Worm (Caenorhabditis elegans) whole organism, early embryonic: ENCODE measurements around the gene srj-37.

Experiments
- B0310.2 ChIP-seq: sonication (generic microtip); optimal IDR thresholded peaks from 2 replicates; lab custom pipeline; 2016; ENCODE audit warnings: mild to moderate bottlenecking, missing genetic modification characterization, missing compliant biosample characterization
- F13C5.2 ChIP-seq: sonication (generic microtip); optimal IDR thresholded peaks from 2 replicates; lab custom pipeline; 2017; ENCODE audit warnings: mild to moderate bottlenecking, missing genetic modification characterization, inconsistent platforms, missing compliant biosample characterization
- aly-1 ChIP-seq: sonication (generic microtip); optimal IDR thresholded peaks from 2 replicates; lab custom pipeline; 2016; ENCODE audit warnings: missing genetic modification characterization, missing compliant biosample characterization
- ama-1 ChIP-seq: fragments of 150-350 bp; optimal IDR thresholded peaks from 2 replicates; lab custom pipeline; 2014
- ceh-13 ChIP-seq: fragments of 200-800 bp; sonication (Bioruptor generic); optimal IDR thresholded peaks from 2 replicates; lab custom pipeline; 2018; ENCODE audit warnings: mild to moderate bottlenecking, missing genetic modification characterization, missing compliant biosample characterization
- ceh-36 ChIP-seq: sonication (generic microtip); optimal IDR thresholded peaks from 2 replicates; lab custom pipeline; 2016; ENCODE audit warnings: missing genetic modification characterization, inconsistent platforms, missing compliant biosample characterization
- ets-7 ChIP-seq: sonication (generic microtip); optimal IDR thresholded peaks from 2 replicates; lab custom pipeline; 2016; ENCODE audit warnings: missing genotype, missing genetic modification characterization, missing compliant biosample characterization
- flt-1 ChIP-seq: fragments of 200-800 bp; sonication (Bioruptor generic); IDR thresholded peaks from 2 replicates; pipeline ENCODE4 v1.3.6; 2022; ENCODE audit warnings: missing genetic modification characterization, missing compliant biosample characterization
- hmbx-1 ChIP-seq: sonication (generic microtip); optimal IDR thresholded peaks from 2 replicates; lab custom pipeline; 2016; ENCODE audit warnings: mild to moderate bottlenecking, missing genetic modification characterization, missing compliant biosample characterization
- hmg-4 ChIP-seq: fragments of 200-800 bp; sonication (Bioruptor generic); optimal IDR thresholded peaks from 2 replicates; lab custom pipeline; 2018; ENCODE audit warnings: mild to moderate bottlenecking, missing genetic modification characterization, missing compliant biosample characterization
- hnd-1 ChIP-seq: sonication (generic microtip); optimal IDR thresholded peaks from 2 replicates; lab custom pipeline; 2016; ENCODE audit warnings: missing genetic modification characterization, missing compliant biosample characterization
- pes-1 ChIP-seq: fragments of 200-800 bp; sonication (Bioruptor generic); IDR thresholded peaks from 2 replicates; pipeline ENCODE4 v1.3.6; 2022; ENCODE audit warnings: missing genetic modification reagents, missing genetic modification characterization, missing compliant biosample characterization
- scrt-1 ChIP-seq: fragments of 200-800 bp; sonication (Bioruptor generic); IDR thresholded peaks from 2 replicates; pipeline ENCODE4 v1.3.6; 2022; ENCODE audit warnings: missing genetic modification characterization, missing compliant biosample characterization
- sea-1 ChIP-seq: fragments of 200-800 bp; sonication (Bioruptor generic); conservative IDR thresholded peaks from 2 replicates; pipeline ENCODE4 v1.3.6; 2022; ENCODE audit warnings: missing genetic modification characterization, missing compliant biosample characterization
- tbx-11 ChIP-seq: fragments of 200-800 bp; sonication (Bioruptor generic); IDR thresholded peaks from 2 replicates; pipeline ENCODE4 v1.3.6; 2022; ENCODE audit warnings: missing genetic modification characterization, missing compliant biosample characterization
- tbx-37 ChIP-seq: fragments of 200-800 bp; sonication (Bioruptor generic); conservative IDR thresholded peaks from 2 replicates; pipeline ENCODE4 v1.3.6; 2022; ENCODE audit warnings: missing genetic modification reagents, missing genetic modification characterization, missing compliant biosample characterization
- tra-4 ChIP-seq: sonication (generic microtip); optimal IDR thresholded peaks from 2 replicates; lab custom pipeline; 2017; ENCODE audit warnings: missing genetic modification characterization, missing compliant biosample characterization

Gene srj-37

ce11 chrV:622902-623301 lies 15.5 kb upstream of the srj-37 start, which contains the start of gene F48G7.5:
Gene F48G7.5, minus strand, starts transcription at chrV:622935.
- TF ChIP-seq flt-1 (GFP tag; lab: Robert Waterston, UW) (no peak), sea-1 (GFP tag; lab: Robert Waterston, UW) (no peak), aly-1 (tag; lab: Kevin White, UChicago) (no peak), hmg-4 (GFP tag; lab: Kevin White, UChicago) (no peak), hmbx-1 (tag; lab: Kevin White, UChicago) (no peak), ceh-36 (tag; lab: Kevin White, UChicago) (no peak), B0310.2 (tag; lab: Kevin White, UChicago) (no peak), tra-4 (tag; lab: Kevin White, UChicago) (no peak), tbx-37 (no peak), ama-1 (lab: Kevin White, UChicago) (no peak), tbx-11 (GFP tag; lab: Robert Waterston, UW) (no peak)

ce11 chrV:624922-625321 lies 13.5 kb upstream of the srj-37 start, which contains the start of gene srt-17:
Gene srt-17, minus strand, starts transcription at chrV:625022.
- TF ChIP-seq pes-1 (GFP tag; lab: Robert Waterston, UW) (no peak), hnd-1 (tag; lab: Kevin White, UChicago) (no peak), hmbx-1 (tag; lab: Kevin White, UChicago) (no peak), flt-1 (GFP tag; lab: Robert Waterston, UW) (no peak), ceh-13 (GFP tag; lab: Kevin White, UChicago) (no peak), F13C5.2 (tag; lab: Kevin White, UChicago) (no peak), B0310.2 (tag; lab: Kevin White, UChicago) (no peak), hmg-4 (GFP tag; lab: Kevin White, UChicago) (no peak), ceh-36 (tag; lab: Kevin White, UChicago) (no peak), ama-1 (lab: Kevin White, UChicago) (no peak), tbx-37 (no peak), tra-4 (tag; lab: Kevin White, UChicago) (no peak), sea-1 (GFP tag; lab: Robert Waterston, UW) (no peak)

ce11 chrV:626321-626720 lies 12.1 kb upstream of the srj-37 start, which contains the start of gene F48G7.7:
Gene F48G7.7, minus strand, starts transcription at chrV:626421.
- TF ChIP-seq aly-1 (tag; lab: Kevin White, UChicago) (no peak), tbx-11 (GFP tag; lab: Robert Waterston, UW) (no peak), ceh-36 (tag; lab: Kevin White, UChicago) (no peak), flt-1 (GFP tag; lab: Robert Waterston, UW) (no peak), ets-7 (tag; lab: Kevin White, UChicago) (no peak), tra-4 (tag; lab: Kevin White, UChicago) (no peak)

- TF ChIP-seq ama-1 (lab: Kevin White, UChicago) (no peak), ceh-36 (tag; lab: Kevin White, UChicago) (no peak)
Measured at ce11 chrV:627585-627984, 10.8 kb upstream of the srj-37 start, which contains the start of gene F48G7.8. Gene F48G7.8, minus strand, starts transcription at chrV:627685.

- TF ChIP-seq pes-1 (GFP tag; lab: Robert Waterston, UW) (no peak), B0310.2 (tag; lab: Kevin White, UChicago) (no peak), sea-1 (GFP tag; lab: Robert Waterston, UW) (no peak), hmg-4 (GFP tag; lab: Kevin White, UChicago) (no peak), ama-1 (lab: Kevin White, UChicago) (no peak), ceh-13 (GFP tag; lab: Kevin White, UChicago) (no peak), hnd-1 (tag; lab: Kevin White, UChicago) (no peak), tbx-11 (GFP tag; lab: Robert Waterston, UW) (no peak), ets-7 (tag; lab: Kevin White, UChicago) (no peak)
Measured at ce11 chrV:628527-628926, 9.9 kb upstream of the srj-37 start, which contains the start of gene F48G7.9. Gene F48G7.9, minus strand, starts transcription at chrV:628627.

- TF ChIP-seq hmbx-1 (tag; lab: Kevin White, UChicago) (no peak), ama-1 (lab: Kevin White, UChicago) (no peak), sea-1 (GFP tag; lab: Robert Waterston, UW) (no peak), B0310.2 (tag; lab: Kevin White, UChicago) (no peak), hmg-4 (GFP tag; lab: Kevin White, UChicago) (no peak), tbx-11 (GFP tag; lab: Robert Waterston, UW) (no peak), pes-1 (GFP tag; lab: Robert Waterston, UW) (no peak), aly-1 (tag; lab: Kevin White, UChicago) (no peak)
Measured at ce11 chrV:631832-632231, 6.6 kb upstream of the srj-37 start.

- TF ChIP-seq B0310.2 (tag; lab: Kevin White, UChicago) (no peak), scrt-1 (no peak), hmbx-1 (tag; lab: Kevin White, UChicago) (no peak), aly-1 (tag; lab: Kevin White, UChicago) (no peak), flt-1 (GFP tag; lab: Robert Waterston, UW) (no peak), ceh-36 (tag; lab: Kevin White, UChicago) (no peak), F13C5.2 (tag; lab: Kevin White, UChicago) (no peak), tbx-37 (no peak), pes-1 (GFP tag; lab: Robert Waterston, UW) (no peak), sea-1 (GFP tag; lab: Robert Waterston, UW) (no peak), hmg-4 (GFP tag; lab: Kevin White, UChicago) (no peak), ceh-13 (GFP tag; lab: Kevin White, UChicago) (no peak), hnd-1 (tag; lab: Kevin White, UChicago) (no peak), ets-7 (tag; lab: Kevin White, UChicago) (no peak), tbx-11 (GFP tag; lab: Robert Waterston, UW) (no peak), tra-4 (tag; lab: Kevin White, UChicago) (no peak), ama-1 (lab: Kevin White, UChicago) (no peak)
Measured at ce11 chrV:634855-635254, 3.6 kb upstream of the srj-37 start, which contains the start of gene F48G7.10. Gene F48G7.10, minus strand, starts transcription at chrV:634955.
